Worm (Caenorhabditis elegans) whole organism, L1 larva: ENCODE results near the gene eif-3.D.
A peak's percentile ranks its signal among the peaks of the same experiment; 100 is the strongest.

Experiments used
- C04F5.9 ChIP-seq: sonication (generic microtip); optimal IDR thresholded peaks from 2 replicates; lab custom pipeline; 2016; ENCODE audit warnings: missing genetic modification characterization, missing compliant biosample characterization
- C16A3.4 ChIP-seq: fragments of 150-350 bp; optimal IDR thresholded peaks from 2 replicates; lab custom pipeline; 2014; ENCODE audit warnings: missing biosample characterization, missing genetic modification characterization
- C34B4.2 ChIP-seq: sonication (generic microtip); optimal IDR thresholded peaks from 2 replicates; lab custom pipeline; 2017; ENCODE audit warnings: mild to moderate bottlenecking, missing genetic modification characterization, missing compliant biosample characterization
- aly-2 ChIP-seq: fragments of 150-350 bp; optimal IDR thresholded peaks from 2 replicates; lab custom pipeline; 2014; ENCODE audit warnings: missing biosample characterization, missing genetic modification characterization
- ama-1 ChIP-seq: fragments of 150-350 bp; optimal IDR thresholded peaks from 2 replicates; lab custom pipeline; 2014
- ceh-82 ChIP-seq, 3 experiments: fragments of 150-350 bp in 1 of 3; sonication (generic microtip) in 2 of 3; optimal IDR thresholded peaks; 2 replicates each; lab custom pipeline; 2014 to 2017; ENCODE audit warnings: missing biosample characterization in 3 of 3, missing genetic modification characterization in 3 of 3
- ces-1 ChIP-seq: fragments of 150-350 bp; optimal IDR thresholded peaks from 2 replicates; lab custom pipeline; 2014; ENCODE audit warnings: missing biosample characterization, missing genetic modification reagents, missing genetic modification characterization
- dpl-1 ChIP-seq, 3 experiments: fragments of 150-350 bp in 2 of 3; sonication (generic microtip) in 1 of 3; optimal IDR thresholded peaks; 2 replicates each; lab custom pipeline; 2014 to 2017; ENCODE audit warnings: missing biosample characterization in 3 of 3, missing genetic modification characterization in 3 of 3, missing genetic modification reagents in 3 of 3
- dsc-1 ChIP-seq: sonication (generic microtip); optimal IDR thresholded peaks from 2 replicates; lab custom pipeline; 2016; ENCODE audit warnings: mild to moderate bottlenecking, missing genetic modification characterization, missing compliant biosample characterization
- efl-3 ChIP-seq: fragments of 200-800 bp; sonication (Bioruptor generic); optimal IDR thresholded peaks from 2 replicates; lab custom pipeline; 2018; ENCODE audit warnings: mild to moderate bottlenecking, missing genetic modification characterization, missing compliant biosample characterization
- elt-2 ChIP-seq: sonication (generic microtip); optimal IDR thresholded peaks from 2 replicates; lab custom pipeline; 2016; ENCODE audit warnings: missing genetic modification characterization, mild to moderate bottlenecking, inconsistent platforms, missing compliant biosample characterization, missing genetic modification reagents
- elt-3 ChIP-seq, 6 experiments: fragments of 150-350 bp in 1 of 6; sonication (generic microtip); optimal IDR thresholded peaks; 2 replicates each; lab custom pipeline; 2017 to 2018; ENCODE audit warnings: missing biosample characterization in 6 of 6, missing genetic modification characterization in 6 of 6, inconsistent platforms in 1 of 6
- fkh-4 ChIP-seq: sonication (generic microtip); optimal IDR thresholded peaks from 2 replicates; lab custom pipeline; 2016; ENCODE audit warnings: missing compliant biosample characterization, missing genetic modification characterization, borderline replicate concordance
- fkh-8 ChIP-seq: sonication (generic microtip); optimal IDR thresholded peaks from 2 replicates; lab custom pipeline; 2016; ENCODE audit warnings: mild to moderate bottlenecking, missing genetic modification characterization, missing compliant biosample characterization
- grh-1 ChIP-seq: fragments of 200-800 bp; sonication (Bioruptor generic); IDR thresholded peaks from 2 replicates; pipeline ENCODE4 v1.3.6; 2022; ENCODE audit warnings: missing genetic modification reagents, missing genetic modification characterization, missing compliant biosample characterization
- hlh-17 ChIP-seq: fragments of 200-800 bp; sonication (Bioruptor generic); optimal IDR thresholded peaks from 2 replicates; lab custom pipeline; 2018; ENCODE audit warnings: missing genetic modification characterization, mild to moderate bottlenecking, missing compliant biosample characterization, moderate library complexity, borderline replicate concordance
- hpl-2 ChIP-seq: fragments of 150-350 bp; optimal IDR thresholded peaks from 2 replicates; lab custom pipeline; 2014; ENCODE audit warnings: missing biosample characterization, missing genetic modification reagents, missing genetic modification characterization
- irx-1 ChIP-seq: sonication (generic microtip); optimal IDR thresholded peaks from 2 replicates; lab custom pipeline; 2016; ENCODE audit warnings: missing genetic modification characterization, missing compliant biosample characterization
- jun-1 ChIP-seq: fragments of 150-350 bp; optimal IDR thresholded peaks from 2 replicates; lab custom pipeline; 2014; ENCODE audit warnings: missing biosample characterization, missing genetic modification reagents, missing genetic modification characterization
- lin-13 ChIP-seq: fragments of 150-350 bp; optimal IDR thresholded peaks from 2 replicates; lab custom pipeline; 2014; ENCODE audit warnings: missing biosample characterization, missing genetic modification reagents, missing genetic modification characterization
- lin-14 ChIP-seq: fragments of 200-800 bp; sonication (Bioruptor generic); optimal IDR thresholded peaks from 2 replicates; lab custom pipeline; 2018; ENCODE audit warnings: mild to moderate bottlenecking, missing genetic modification characterization, moderate library complexity, missing compliant biosample characterization
- lin-15B ChIP-seq: fragments of 150-350 bp; sonication (generic microtip); optimal IDR thresholded peaks from 3 replicates; lab custom pipeline; 2014; ENCODE audit warnings: missing biosample characterization, missing genetic modification characterization
- lin-39 ChIP-seq: fragments of 150-350 bp; optimal IDR thresholded peaks from 2 replicates; lab custom pipeline; 2014; ENCODE audit warnings: missing biosample characterization, missing genetic modification reagents, missing genetic modification characterization
- lir-3 ChIP-seq: sonication (generic microtip); optimal IDR thresholded peaks from 2 replicates; lab custom pipeline; 2016; ENCODE audit warnings: mild to moderate bottlenecking, missing genetic modification characterization, moderate library complexity, missing compliant biosample characterization; ENCODE audit not compliant: poor library complexity
- lsy-2 ChIP-seq, 2 experiments: fragments of 150-350 bp; optimal IDR thresholded peaks; 2 replicates each; lab custom pipeline; 2014; ENCODE audit warnings: missing biosample characterization in 2 of 2, missing genetic modification characterization in 2 of 2
- mab-9 ChIP-seq: fragments of 200-800 bp; sonication (Bioruptor generic); IDR thresholded peaks from 2 replicates; pipeline ENCODE4 v1.3.6; 2022; ENCODE audit warnings: missing genetic modification reagents, missing genetic modification characterization, missing compliant biosample characterization
- mdl-1 ChIP-seq, 2 experiments: fragments of 150-350 bp; optimal IDR thresholded peaks; 2 replicates each; lab custom pipeline; 2014 to 2017; ENCODE audit warnings: missing biosample characterization in 2 of 2, missing genetic modification characterization in 2 of 2, inconsistent platforms in 1 of 2
- mef-2 ChIP-seq: fragments of 150-350 bp; optimal IDR thresholded peaks from 2 replicates; lab custom pipeline; 2014; ENCODE audit warnings: missing biosample characterization, missing genetic modification characterization
- mep-1 ChIP-seq: fragments of 150-350 bp; optimal IDR thresholded peaks from 2 replicates; lab custom pipeline; 2014; ENCODE audit warnings: missing biosample characterization, missing genetic modification characterization
- nhr-19 ChIP-seq: fragments of 200-800 bp; sonication (Bioruptor generic); conservative IDR thresholded peaks from 2 replicates; pipeline ENCODE4 v1.3.6; 2022; ENCODE audit warnings: missing genetic modification characterization, missing compliant biosample characterization
- nhr-28 ChIP-seq: fragments of 150-350 bp; optimal IDR thresholded peaks from 2 replicates; lab custom pipeline; 2014; ENCODE audit warnings: missing biosample characterization, missing genetic modification characterization
- nhr-47 ChIP-seq: sonication (generic microtip); optimal IDR thresholded peaks from 2 replicates; lab custom pipeline; 2016; ENCODE audit warnings: mild to moderate bottlenecking, missing genetic modification characterization, moderate library complexity, missing compliant biosample characterization
- nhr-71 ChIP-seq: sonication (generic microtip); optimal IDR thresholded peaks from 2 replicates; lab custom pipeline; 2016; ENCODE audit warnings: mild to moderate bottlenecking, missing genetic modification characterization, moderate library complexity, missing compliant biosample characterization
- nhr-77 ChIP-seq: fragments of 150-350 bp; optimal IDR thresholded peaks from 2 replicates; lab custom pipeline; 2014; ENCODE audit warnings: missing biosample characterization, missing genetic modification characterization
- pag-3 ChIP-seq: sonication (generic microtip); optimal IDR thresholded peaks from 2 replicates; lab custom pipeline; 2017; ENCODE audit warnings: missing genetic modification characterization, mild to moderate bottlenecking, missing compliant biosample characterization, antibody characterized with exemption, borderline replicate concordance; ENCODE audit not compliant: insufficient read depth
- pax-3 ChIP-seq: fragments of 200-800 bp; sonication (Bioruptor generic); optimal IDR thresholded peaks from 2 replicates; lab custom pipeline; 2018; ENCODE audit warnings: mild to moderate bottlenecking, missing genetic modification characterization, moderate library complexity, missing compliant biosample characterization
- pqm-1 ChIP-seq: sonication (generic microtip); optimal IDR thresholded peaks from 3 replicates; lab custom pipeline; 2017; ENCODE audit warnings: missing biosample characterization, missing genetic modification characterization
- skn-1 ChIP-seq: fragments of 150-350 bp; optimal IDR thresholded peaks from 2 replicates; lab custom pipeline; 2014; ENCODE audit warnings: missing biosample characterization, missing genetic modification characterization
- snu-23 ChIP-seq: sonication (generic microtip); optimal IDR thresholded peaks from 2 replicates; lab custom pipeline; 2016; ENCODE audit warnings: missing genetic modification characterization, missing compliant biosample characterization
- sox-4 ChIP-seq: sonication (generic microtip); optimal IDR thresholded peaks from 2 replicates; lab custom pipeline; 2016; ENCODE audit warnings: missing genetic modification characterization, missing compliant biosample characterization
- sptf-1 ChIP-seq: fragments of 150-350 bp; optimal IDR thresholded peaks from 2 replicates; lab custom pipeline; 2014; ENCODE audit warnings: missing biosample characterization, missing genetic modification characterization
- sup-37 ChIP-seq: fragments of 200-800 bp; sonication (Bioruptor generic); optimal IDR thresholded peaks from 2 replicates; lab custom pipeline; 2018; ENCODE audit warnings: mild to moderate bottlenecking, missing genetic modification characterization, missing compliant biosample characterization
- swsn-7 ChIP-seq: sonication (generic microtip); optimal IDR thresholded peaks from 2 replicates; lab custom pipeline; 2016; ENCODE audit warnings: missing genetic modification characterization, missing compliant biosample characterization
- tbx-2 ChIP-seq: sonication (generic microtip); optimal IDR thresholded peaks from 2 replicates; lab custom pipeline; 2016; ENCODE audit warnings: missing genetic modification characterization, missing compliant biosample characterization
- vab-15 ChIP-seq: sonication (generic microtip); optimal IDR thresholded peaks from 2 replicates; lab custom pipeline; 2017; ENCODE audit warnings: missing genotype, mild to moderate bottlenecking, missing genetic modification characterization, missing compliant biosample characterization
- zag-1 ChIP-seq: fragments of 150-350 bp; optimal IDR thresholded peaks from 2 replicates; lab custom pipeline; 2014; ENCODE audit warnings: missing biosample characterization, missing genetic modification characterization
- zip-4 ChIP-seq: fragments of 200-800 bp; sonication (Bioruptor generic); optimal IDR thresholded peaks from 2 replicates; lab custom pipeline; 2018; ENCODE audit warnings: mild to moderate bottlenecking, missing genetic modification characterization, moderate library complexity, missing compliant biosample characterization
- ztf-11 ChIP-seq, 2 experiments: sonication (generic microtip); optimal IDR thresholded peaks; 2 replicates each; lab custom pipeline; 2016 to 2017; ENCODE audit warnings: missing genetic modification characterization in 2 of 2, missing biosample characterization in 1 of 2, missing compliant biosample characterization in 1 of 2

Gene eif-3.D

DNA sequence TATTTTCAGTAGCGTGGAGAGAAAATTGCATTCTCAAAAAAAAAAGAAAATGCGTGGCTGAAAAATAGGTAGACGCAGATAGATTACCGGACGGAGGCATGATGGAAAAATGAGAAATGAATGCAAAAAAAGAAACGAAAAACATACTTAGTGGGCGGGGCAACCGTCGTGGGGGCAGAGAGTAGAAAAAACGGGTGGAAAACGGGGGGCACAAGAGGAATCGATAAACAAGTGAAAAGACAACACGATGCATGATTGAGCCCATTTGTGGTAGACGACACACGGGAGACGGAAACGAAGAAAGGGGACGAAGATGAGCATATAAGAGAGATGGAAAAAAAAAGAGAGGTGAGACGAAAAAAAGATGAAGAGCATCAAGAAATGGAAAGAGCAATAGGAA, 17.2 kb upstream of the eif-3.D start:
- TF ChIP-seq C04F5.9 (no peak), lin-14 (GFP tag; lab: Kevin White, UChicago) (peak; percentile 64), lin-15B (tag; lab: Kevin White, UChicago) (no peak), aly-2 (no peak), skn-1 (peak; percentile 2), ceh-82 (tag; optimal IDR thresholded peaks at IDR 0.05; lab: Kevin White, UChicago) (peak in 1 of 3 experiments; percentile 14), efl-3 (GFP tag; lab: Kevin White, UChicago) (no peak), lir-3 (tag; lab: Kevin White, UChicago) (no peak), lsy-2 (tag; optimal IDR thresholded peaks at IDR 0.05; lab: Kevin White, UChicago) (peak in 1 of 2 experiments; percentile 9), fkh-8 (tag; lab: Kevin White, UChicago) (peak; percentile 39), hpl-2 (GFP tag; lab: Kevin White, UChicago) (no peak), ama-1 (no peak)

DNA sequence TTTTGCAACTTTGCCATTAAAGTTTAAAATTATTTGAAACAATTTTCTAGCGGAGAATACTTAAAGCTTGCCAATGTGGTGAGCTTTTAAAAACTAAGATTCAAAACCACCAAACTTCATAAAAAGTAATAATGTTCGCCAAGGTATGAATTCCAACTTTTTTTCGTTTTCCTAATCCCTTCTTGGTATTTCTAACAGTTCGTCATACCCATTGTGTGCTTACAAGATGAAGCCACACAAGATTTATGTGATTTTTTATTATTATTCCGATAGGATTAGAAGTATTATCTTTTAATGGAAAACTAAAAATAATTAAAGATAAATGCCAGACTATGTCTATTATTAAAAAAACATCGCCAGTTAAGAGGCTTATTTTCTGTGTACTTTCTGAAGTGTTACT, 16.7 kb upstream of the eif-3.D start:
- TF ChIP-seq sup-37 (GFP tag; lab: Kevin White, UChicago) = no peak
- peak; percentile 34 for TF ChIP-seq nhr-47 (tag; lab: Kevin White, UChicago)
- peak; percentile 52 for TF ChIP-seq sox-4
- TF ChIP-seq fkh-4 (tag; lab: Kevin White, UChicago) = no peak
- peak; percentile 95 for TF ChIP-seq dsc-1 (tag; lab: Kevin White, UChicago)
- no peak for TF ChIP-seq lin-15B (tag; lab: Kevin White, UChicago)
- TF ChIP-seq pax-3 = peak; percentile 70
- TF ChIP-seq pqm-1 (tag; lab: Kevin White, UChicago) = no peak
- no peak for TF ChIP-seq mef-2
- TF ChIP-seq jun-1 (tag; lab: Kevin White, UChicago) = no peak
- no peak for TF ChIP-seq irx-1 (tag; lab: Kevin White, UChicago)

- TF ChIP-seq ztf-11 (tag; optimal IDR thresholded peaks at IDR 0.05; lab: Kevin White, UChicago) (no peak), fkh-8 (tag; lab: Kevin White, UChicago) (no peak), ces-1 (GFP tag; lab: Kevin White, UChicago) (no peak), zag-1 (tag; lab: Kevin White, UChicago) (no peak), swsn-7 (tag; lab: Kevin White, UChicago) (no peak), sup-37 (GFP tag; lab: Kevin White, UChicago) (no peak), mep-1 (no peak), nhr-71 (tag; lab: Kevin White, UChicago) (peak; percentile 69), mdl-1 (tag; optimal IDR thresholded peaks at IDR 0.05; lab: Kevin White, UChicago) (peak in 1 of 2 experiments; percentile 55), tbx-2 (tag; lab: Kevin White, UChicago) (peak; percentile 47), lin-14 (GFP tag; lab: Kevin White, UChicago) (peak; percentile 84), C34B4.2 (tag; lab: Kevin White, UChicago) (no peak), C16A3.4 (peak; percentile 8), vab-15 (tag; lab: Kevin White, UChicago) (no peak), nhr-28 (tag; lab: Kevin White, UChicago) (no peak), snu-23 (GFP tag; lab: Kevin White, UChicago) (peak; percentile 53), pqm-1 (tag; lab: Kevin White, UChicago) (no peak), pax-3 (peak; percentile 37), nhr-77 (no peak), fkh-4 (tag; lab: Kevin White, UChicago) (no peak), lin-13 (no peak), sptf-1 (tag; lab: Kevin White, UChicago) (no peak), zip-4 (no peak), nhr-19 (GFP tag; lab: Robert Waterston, UW) (0 out of 2 replicates have a peak, but pooled peaks have one; percentile 4), elt-2 (no peak), grh-1 (no peak), lin-39 (tag; lab: Kevin White, UChicago) (no peak), elt-3 (tag; optimal IDR thresholded peaks at IDR 0.05; lab: Kevin White, UChicago) (peak; percentile 93 to 100 (median 98)), lin-15B (tag; lab: Kevin White, UChicago) (no peak), pag-3 (tag; lab: Kevin White, UChicago) (no peak), mab-9 (GFP tag; lab: Robert Waterston, UW) (no peak), hlh-17 (no peak), efl-3 (GFP tag; lab: Kevin White, UChicago) (no peak), ama-1 (no peak), dpl-1 (GFP tag; optimal IDR thresholded peaks at IDR 0.05; lab: Kevin White, UChicago) (no peak), sox-4 (no peak)
These were observed 15.5 kb upstream of the eif-3.D start for ce11 chrIII:8986872-8987271.
